Fruit fly (Drosophila melanogaster) whole organism, embryonic: ENCODE measurements around the gene CG42342.

Experiments used
- Blimp-1 ChIP-seq: fragments of 200-800 bp; sonication (Bioruptor generic); optimal IDR thresholded peaks from 3 replicates; lab custom pipeline; 2018; ENCODE audit warnings: missing biosample characterization, missing genetic modification characterization, mild to moderate bottlenecking, moderate library complexity, missing genetic modification reagents
- CG10267 ChIP-seq: fragments of 200-800 bp; sonication (Bioruptor generic); optimal IDR thresholded peaks from 2 replicates; lab custom pipeline; 2018; ENCODE audit warnings: missing biosample characterization, mild to moderate bottlenecking, missing genetic modification characterization, moderate library complexity
- CG10543 ChIP-seq: fragments of 200-800 bp; sonication (Bioruptor generic); optimal IDR thresholded peaks from 3 replicates; lab custom pipeline; 2017; ENCODE audit warnings: missing biosample characterization, mild to moderate bottlenecking, missing genetic modification characterization, moderate library complexity
- CG11560 ChIP-seq: fragments of 200-800 bp; sonication (Bioruptor generic); IDR thresholded peaks from 3 replicates; pipeline ENCODE4 v1.3.6; 2022; ENCODE audit warnings: missing biosample characterization, missing genetic modification characterization
- CG12659 ChIP-seq: fragments of 200-800 bp; sonication (Bioruptor generic); optimal IDR thresholded peaks from 3 replicates; lab custom pipeline; 2017; ENCODE audit warnings: mild to moderate bottlenecking, missing biosample characterization, missing genetic modification reagents, missing genetic modification characterization
- CG13424 ChIP-seq: fragments of 200-800 bp; sonication (Bioruptor generic); optimal IDR thresholded peaks from 2 replicates; lab custom pipeline; 2019; ENCODE audit warnings: missing biosample characterization, mild to moderate bottlenecking, missing genetic modification characterization, moderate library complexity
- CG15269 ChIP-seq: fragments of 200-800 bp; sonication (Bioruptor generic); optimal IDR thresholded peaks from 2 replicates; lab custom pipeline; 2018; ENCODE audit warnings: missing biosample characterization, mild to moderate bottlenecking, missing genetic modification characterization, moderate library complexity
- CG16863 ChIP-seq: fragments of 200-800 bp; sonication (Bioruptor generic); optimal IDR thresholded peaks from 3 replicates; lab custom pipeline; 2016; ENCODE audit warnings: missing biosample characterization, missing genetic modification characterization
- CG17361 ChIP-seq: fragments of 200-800 bp; sonication (Bioruptor generic); IDR thresholded peaks from 3 replicates; pipeline ENCODE4 v1.3.6; 2022; ENCODE audit warnings: missing biosample characterization, missing genetic modification characterization
- CG2678 ChIP-seq: fragments of 200-800 bp; sonication (Bioruptor generic); optimal IDR thresholded peaks from 3 replicates; lab custom pipeline; 2019; ENCODE audit warnings: missing biosample characterization, mild to moderate bottlenecking, missing genetic modification characterization, moderate library complexity
- CG2875 ChIP-seq: fragments of 200-800 bp; sonication (Bioruptor generic); optimal IDR thresholded peaks from 2 replicates; lab custom pipeline; 2017; ENCODE audit warnings: missing biosample characterization, mild to moderate bottlenecking, missing genetic modification characterization, missing genetic modification reagents
- CG3163 ChIP-seq: fragments of 200-800 bp; sonication (Bioruptor generic); optimal IDR thresholded peaks from 3 replicates; lab custom pipeline; 2016; ENCODE audit warnings: missing biosample characterization, missing genetic modification characterization
- CG3281 ChIP-seq: fragments of 200-800 bp; sonication (Bioruptor generic); optimal IDR thresholded peaks from 3 replicates; lab custom pipeline; 2017; ENCODE audit warnings: missing biosample characterization, mild to moderate bottlenecking, missing genetic modification characterization
- CG5245 ChIP-seq: fragments of 200-800 bp; sonication (Bioruptor generic); optimal IDR thresholded peaks from 3 replicates; lab custom pipeline; 2016; ENCODE audit warnings: missing biosample characterization, missing genetic modification characterization
- CG7928 ChIP-seq: fragments of 200-800 bp; sonication (Bioruptor generic); optimal IDR thresholded peaks from 2 replicates; lab custom pipeline; 2017; ENCODE audit warnings: missing biosample characterization, mild to moderate bottlenecking, missing genetic modification characterization
- CG8924 ChIP-seq: fragments of 200-800 bp; optimal IDR thresholded peaks from 3 replicates; lab custom pipeline; 2019; ENCODE audit warnings: missing biosample characterization, mild to moderate bottlenecking, missing genetic modification characterization, moderate library complexity
- D ChIP-seq, 2 experiments: fragments of 200-800 bp in 1 of 2; fragments of >200 bp in 1 of 2; sonication (Bioruptor generic) in 1 of 2; optimal IDR thresholded peaks; 2 replicates in 1 of 2; 3 replicates in 1 of 2; lab custom pipeline; 2017; ENCODE audit warnings: mild to moderate bottlenecking in 1 of 2, missing biosample characterization in 1 of 2, missing genetic modification characterization in 1 of 2, missing genetic modification reagents in 1 of 2
- D19A ChIP-seq: fragments of 200-800 bp; optimal IDR thresholded peaks from 3 replicates; lab custom pipeline; 2019; ENCODE audit warnings: missing biosample characterization, mild to moderate bottlenecking, missing genetic modification characterization, moderate library complexity
- Dip3 ChIP-seq: fragments of 200-800 bp; sonication (Bioruptor generic); optimal IDR thresholded peaks from 3 replicates; lab custom pipeline; 2016; ENCODE audit warnings: missing biosample characterization, missing genetic modification characterization
- Hand ChIP-seq: fragments of 200-800 bp; sonication (Bioruptor generic); optimal IDR thresholded peaks from 2 replicates; lab custom pipeline; 2017; ENCODE audit warnings: mild to moderate bottlenecking, missing biosample characterization, missing genetic modification reagents, missing genetic modification characterization
- HmgZ ChIP-seq: fragments of 200-800 bp; sonication (Bioruptor generic); optimal IDR thresholded peaks from 2 replicates; lab custom pipeline; 2018; ENCODE audit warnings: missing biosample characterization, mild to moderate bottlenecking, missing genetic modification characterization
- Hmr ChIP-seq: fragments of 200-800 bp; sonication (Bioruptor generic); optimal IDR thresholded peaks from 3 replicates; lab custom pipeline; 2017; ENCODE audit warnings: mild to moderate bottlenecking, missing biosample characterization, missing genetic modification reagents, missing genetic modification characterization
- MBD-R2 ChIP-seq: fragments of 200-800 bp; sonication (Bioruptor generic); IDR thresholded peaks from 2 replicates; pipeline ENCODE4 v1.3.6; 2022; ENCODE audit warnings: missing biosample characterization, missing genetic modification characterization
- MESR4 ChIP-seq: fragments of 200-800 bp; sonication (Bioruptor generic); optimal IDR thresholded peaks from 2 replicates; lab custom pipeline; 2018; ENCODE audit warnings: missing biosample characterization, mild to moderate bottlenecking, missing genetic modification characterization, moderate library complexity
- Rfx ChIP-seq: fragments of 200-800 bp; sonication (Bioruptor generic); IDR thresholded peaks from 2 replicates; pipeline ENCODE4 v1.3.6; 2022; ENCODE audit warnings: missing biosample characterization, missing genetic modification characterization
- Sox102F ChIP-seq: fragments of 200-800 bp; sonication (Bioruptor generic); optimal IDR thresholded peaks from 2 replicates; lab custom pipeline; 2018; ENCODE audit warnings: missing biosample characterization, mild to moderate bottlenecking, missing genetic modification characterization, moderate library complexity
- TFAM ChIP-seq: fragments of 200-800 bp; sonication (Bioruptor generic); optimal IDR thresholded peaks from 2 replicates; lab custom pipeline; 2017; ENCODE audit warnings: missing biosample characterization, missing genetic modification characterization, inconsistent platforms
- YL-1 ChIP-seq: fragments of 200-800 bp; sonication (Bioruptor generic); optimal IDR thresholded peaks from 3 replicates; lab custom pipeline; 2017; ENCODE audit warnings: missing biosample characterization, mild to moderate bottlenecking, missing genetic modification characterization
- ac ChIP-seq: fragments of 200-800 bp; sonication (Bioruptor generic); optimal IDR thresholded peaks from 3 replicates; lab custom pipeline; 2017; ENCODE audit warnings: missing biosample characterization, mild to moderate bottlenecking, missing genetic modification characterization
- bsh ChIP-seq, 2 experiments: fragments of 200-800 bp; sonication (Bioruptor generic); optimal IDR thresholded peaks; 2 replicates each; lab custom pipeline; 2017 to 2018; ENCODE audit warnings: mild to moderate bottlenecking in 2 of 2, missing biosample characterization in 2 of 2, missing genetic modification characterization in 2 of 2, moderate library complexity in 1 of 2
- cg ChIP-seq: fragments of 200-800 bp; sonication (Bioruptor generic); optimal IDR thresholded peaks from 3 replicates; lab custom pipeline; 2019; ENCODE audit warnings: missing biosample characterization, mild to moderate bottlenecking, missing genetic modification characterization, moderate library complexity
- dmrt11E ChIP-seq: fragments of 200-800 bp; sonication (Bioruptor generic); optimal IDR thresholded peaks from 3 replicates; lab custom pipeline; 2018; ENCODE audit warnings: missing biosample characterization, mild to moderate bottlenecking, missing genetic modification characterization, moderate library complexity
- gce ChIP-seq: fragments of 200-800 bp; sonication (Bioruptor generic); IDR thresholded peaks from 3 replicates; pipeline ENCODE4 v1.3.6; 2022; ENCODE audit warnings: missing biosample characterization, missing genetic modification characterization
- hbn ChIP-seq: fragments of 200-800 bp; sonication (Bioruptor generic); IDR thresholded peaks from 2 replicates; pipeline ENCODE4 v1.3.6; 2022; ENCODE audit warnings: missing biosample characterization, missing genetic modification characterization; ENCODE audit not compliant: partially characterized antibody
- jigr1 ChIP-seq: fragments of 200-800 bp; sonication (Bioruptor generic); IDR thresholded peaks from 3 replicates; pipeline ENCODE4 v1.3.6; 2022; ENCODE audit warnings: missing biosample characterization, missing genetic modification characterization
- lov ChIP-seq, 2 experiments: fragments of 200-800 bp in 1 of 2; fragments of >200 bp in 1 of 2; sonication (Bioruptor generic) in 1 of 2; IDR thresholded peaks in 1 of 2; optimal IDR thresholded peaks in 1 of 2; 2 replicates in 1 of 2; 3 replicates in 1 of 2; pipeline versions ENCODE4 v1.3.6 to Lab custom; 2017 to 2022; ENCODE audit warnings: missing biosample characterization in 1 of 2, missing genetic modification characterization in 1 of 2
- nmo ChIP-seq: fragments of 200-800 bp; sonication (Bioruptor generic); optimal IDR thresholded peaks from 2 replicates; lab custom pipeline; 2018; ENCODE audit warnings: missing biosample characterization, mild to moderate bottlenecking, missing genetic modification characterization, moderate library complexity
- nom ChIP-seq: fragments of 200-800 bp; sonication (Bioruptor generic); optimal IDR thresholded peaks from 2 replicates; lab custom pipeline; 2017; ENCODE audit warnings: missing biosample characterization, missing genetic modification characterization, mild to moderate bottlenecking, moderate library complexity, missing genetic modification reagents
- onecut ChIP-seq: fragments of 200-800 bp; sonication (Bioruptor generic); IDR thresholded peaks from 2 replicates; pipeline ENCODE4 v1.3.6; 2022; ENCODE audit warnings: missing biosample characterization, missing genetic modification characterization
- pan ChIP-seq, 4 experiments: fragments of >200 bp in 3 of 4; fragments of 200-800 bp in 1 of 4; sonication (Bioruptor generic) in 1 of 4; optimal IDR thresholded peaks in 3 of 4; IDR thresholded peaks in 1 of 4; 2 replicates each; pipeline versions ENCODE4 v1.3.6 to Lab custom; 2017 to 2022; ENCODE audit warnings: missing biosample characterization in 2 of 4, missing genetic modification characterization in 2 of 4, mixed read lengths in 1 of 4
- prd ChIP-seq, 3 experiments: fragments of >200 bp in 2 of 3; fragments of 200-800 bp in 1 of 3; sonication (Bioruptor generic) in 1 of 3; optimal IDR thresholded peaks in 2 of 3; IDR thresholded peaks in 1 of 3; 2 replicates in 2 of 3; 3 replicates in 1 of 3; pipeline versions ENCODE4 v1.3.6 to Lab custom; 2017 to 2022; ENCODE audit warnings: missing biosample characterization in 1 of 3, missing genetic modification characterization in 1 of 3
- seq ChIP-seq: fragments of 200-800 bp; sonication (Bioruptor generic); IDR thresholded peaks from 2 replicates; pipeline ENCODE4 v1.3.6; 2022; ENCODE audit warnings: missing biosample characterization, missing genetic modification characterization
- shn ChIP-seq: fragments of 200-800 bp; sonication (Bioruptor generic); optimal IDR thresholded peaks from 3 replicates; lab custom pipeline; 2016; ENCODE audit warnings: missing biosample characterization, missing genetic modification characterization
- sob ChIP-seq: fragments of 200-800 bp; sonication (Bioruptor generic); IDR thresholded peaks from 2 replicates; pipeline ENCODE4 v1.3.6; 2022; ENCODE audit warnings: missing biosample characterization, missing genetic modification characterization
- tin ChIP-seq: fragments of 200-800 bp; sonication (Bioruptor generic); optimal IDR thresholded peaks from 3 replicates; lab custom pipeline; 2016; ENCODE audit warnings: missing biosample characterization, missing genetic modification characterization
- z ChIP-seq: fragments of 200-800 bp; sonication (Bioruptor generic); IDR thresholded peaks from 3 replicates; pipeline ENCODE4 v1.3.6; 2022; ENCODE audit warnings: missing biosample characterization, missing genetic modification characterization
- zen ChIP-seq: fragments of 200-800 bp; sonication (Bioruptor generic); optimal IDR thresholded peaks from 3 replicates; lab custom pipeline; 2018; ENCODE audit warnings: missing biosample characterization, mild to moderate bottlenecking, missing genetic modification characterization, moderate library complexity
- zfh1 ChIP-seq: fragments of 200-800 bp; sonication (Bioruptor generic); IDR thresholded peaks from 3 replicates; pipeline ENCODE4 v1.3.6; 2022; ENCODE audit warnings: missing biosample characterization, missing genetic modification characterization

The CG42342 gene

DNA sequence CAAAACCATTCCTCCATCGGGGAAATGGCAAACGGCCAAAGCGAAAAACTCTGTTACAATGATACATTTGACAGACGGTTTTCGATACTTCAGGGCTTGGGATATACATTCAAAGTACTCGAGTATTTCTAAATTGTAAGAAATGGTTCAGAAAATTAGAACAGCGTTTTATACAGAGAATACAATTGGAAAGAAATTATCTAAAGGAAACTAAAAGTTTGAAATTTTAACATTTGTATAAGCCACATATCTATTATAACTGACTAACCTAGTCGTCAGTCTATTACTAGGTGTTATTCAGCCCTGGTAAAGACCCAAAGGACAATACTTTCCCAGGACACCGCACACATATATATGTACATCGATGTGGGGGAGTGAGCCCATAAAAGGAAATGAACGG is 26.1 kb upstream of the CG42342 start (continued):
- TF ChIP-seq pan (optimal IDR thresholded peaks at IDR 0.05; lab: Kevin White, UChicago) (no peak), pan (GFP tag; optimal IDR thresholded peaks at IDR 0.05 in 1 of 2, IDR thresholded peaks at IDR 0.05 in 1 of 2) (no peak), CG3281 (GFP tag; lab: Kevin White, UChicago) (peak; percentile 55), Hmr (GFP tag; lab: Kevin White, UChicago) (peak; percentile 69), z (GFP tag; lab: Robert Waterston, UW) (no peak), ac (GFP tag; lab: Kevin White, UChicago) (no peak), Blimp-1 (peak; percentile 26), dmrt11E (tag; lab: Kevin White, UChicago) (no peak), MBD-R2 (GFP tag; lab: Robert Waterston, UW) (no peak), CG8924 (tag; lab: Kevin White, UChicago) (peak; percentile 54), jigr1 (no peak), lov (optimal IDR thresholded peaks at IDR 0.05; lab: Kevin White, UChicago) (no peak), lov (GFP tag; IDR thresholded peaks at IDR 0.05; lab: Robert Waterston, UW) (no peak), TFAM (no peak), cg (GFP tag; lab: Kevin White, UChicago) (no peak), Dip3 (GFP tag; lab: Kevin White, UChicago) (no peak), CG17361 (GFP tag; lab: Robert Waterston, UW) (peak; percentile 24; the same call in 1 of the 3 replicates), zen (tag; lab: Kevin White, UChicago) (peak; percentile 10), nom (GFP tag; lab: Kevin White, UChicago) (no peak), prd (optimal IDR thresholded peaks at IDR 0.05; lab: Kevin White, UChicago) (no peak), prd (GFP tag; IDR thresholded peaks at IDR 0.05; lab: Robert Waterston, UW) (peak; percentile 19; the same call in 1 of the 3 replicates), gce (GFP tag; lab: Robert Waterston, UW) (no peak), seq (GFP tag; lab: Robert Waterston, UW) (no peak), sob (no peak), CG16863 (no peak), CG3163 (GFP tag; lab: Kevin White, UChicago) (no peak), Rfx (peak; percentile 27; the same call in 1 of the 2 replicates), CG2875 (GFP tag; lab: Kevin White, UChicago) (no peak), YL-1 (no peak), CG7928 (GFP tag; lab: Kevin White, UChicago) (peak; percentile 71), MESR4 (no peak), CG12659 (GFP tag; lab: Kevin White, UChicago) (peak; percentile 23), CG10543 (GFP tag; lab: Kevin White, UChicago) (peak; percentile 45), nmo (GFP tag; lab: Kevin White, UChicago) (peak; percentile 22), hbn (no peak), zfh1 (GFP tag; lab: Robert Waterston, UW) (no peak), shn (GFP tag; lab: Kevin White, UChicago) (no peak), HmgZ (tag; lab: Kevin White, UChicago) (peak; percentile 8), CG5245 (GFP tag; lab: Kevin White, UChicago) (no peak), tin (GFP tag; lab: Kevin White, UChicago) (peak; percentile 20), CG11560 (tag; lab: Robert Waterston, UW) (no peak), CG15269 (tag; lab: Kevin White, UChicago) (no peak), bsh (GFP tag; optimal IDR thresholded peaks at IDR 0.05; lab: Kevin White, UChicago) (peak in 1 of 2 experiments; percentile 23), D (optimal IDR thresholded peaks at IDR 0.05; lab: Kevin White, UChicago) (no peak), D (GFP tag; optimal IDR thresholded peaks at IDR 0.05; lab: Kevin White, UChicago) (no peak), Sox102F (peak; percentile 29), CG10267 (tag; lab: Kevin White, UChicago) (peak; percentile 32), CG13424 (peak; percentile 59), Hand (peak; percentile 50), onecut (GFP tag; lab: Robert Waterston, UW) (no peak), D19A (tag; lab: Kevin White, UChicago) (peak; percentile 34), CG2678 (tag; lab: Kevin White, UChicago) (peak; percentile 75)
